Fruit fly (Drosophila melanogaster): ENCODE measurements around the gene SNF4Agamma.

Gene SNF4Agamma

DNA sequence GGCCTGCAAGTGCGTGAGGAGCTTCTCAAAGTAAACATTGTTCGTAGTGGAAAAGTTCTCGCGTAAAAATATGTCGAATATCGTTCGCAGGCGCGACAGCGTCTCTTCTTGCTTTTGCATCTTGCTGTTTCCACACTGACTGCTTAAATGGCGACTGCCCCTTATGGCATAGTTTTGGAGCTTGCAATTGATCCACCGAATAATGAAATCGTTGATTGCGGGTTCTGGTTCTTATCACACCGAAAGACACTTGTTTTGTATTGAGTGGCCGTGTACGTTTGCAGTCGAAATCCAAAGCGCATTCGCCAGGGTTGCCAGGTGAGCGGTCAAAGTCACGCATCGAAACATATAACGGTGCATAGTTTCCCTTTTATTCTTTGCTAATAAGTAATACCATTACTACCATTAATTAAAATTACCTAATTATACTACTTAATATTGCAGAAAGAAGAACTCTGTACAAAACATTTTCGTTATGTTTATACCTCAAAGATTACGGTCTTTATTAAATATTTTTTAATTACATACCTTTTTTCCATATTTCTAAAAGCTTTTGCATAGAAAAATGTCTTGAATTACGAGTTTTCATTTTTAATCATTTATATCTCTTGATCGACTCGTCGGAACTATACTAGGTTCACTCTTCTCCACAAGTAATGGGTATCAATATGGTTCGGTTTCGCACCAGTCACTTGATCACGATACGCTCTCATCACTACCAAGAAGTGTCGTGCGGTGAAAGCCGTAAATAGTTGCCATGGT is 38.9 kb upstream of the SNF4Agamma start, which contains the start of the genes CG7044 and Tbc1d22 (continued):
- TF ChIP-seq vnd (GFP tag; IDR thresholded peaks at IDR 0.05; ENCODE audit: partially characterized antibody) (no peak), HLHmδ (GFP tag; optimal IDR thresholded peaks at IDR 0.05) (no peak), HHEX (GFP tag; optimal IDR thresholded peaks at IDR 0.05) (no peak), repo (GFP tag; optimal IDR thresholded peaks at IDR 0.05) (no peak), lbe (GFP tag; optimal IDR thresholded peaks at IDR 0.05) (no peak), CG2875 (GFP tag; optimal IDR thresholded peaks at IDR 0.05) (no peak), Hey (tag; optimal IDR thresholded peaks at IDR 0.05) (no peak), Sin3A (optimal IDR thresholded peaks at IDR 0.05) (peak; percentile 69), CG17186 (GFP tag; optimal IDR thresholded peaks at IDR 0.05) (no peak), lilli (GFP tag; optimal IDR thresholded peaks at IDR 0.05) (peak; percentile 68), rib (GFP tag; IDR thresholded peaks at IDR 0.05) (no peak), CG6854 (GFP tag; optimal IDR thresholded peaks at IDR 0.05) (no peak), Atf6 (GFP tag; IDR thresholded peaks at IDR 0.05) (no peak), chif (GFP tag; optimal IDR thresholded peaks at IDR 0.05) (peak in 1 of 2 experiments; percentile 20), CG4282 (GFP tag; optimal IDR thresholded peaks at IDR 0.05) (no peak), tin (GFP tag; optimal IDR thresholded peaks at IDR 0.05) (peak; percentile 51), CG8765 (GFP tag; IDR thresholded peaks at IDR 0.05) (no peak), CG11093 (GFP tag; IDR thresholded peaks at IDR 0.05) (no peak), kni (GFP tag; optimal IDR thresholded peaks at IDR 0.05) (no peak), cad (GFP tag; optimal IDR thresholded peaks at IDR 0.05) (no peak), ERR (GFP tag; optimal IDR thresholded peaks at IDR 0.05) (no peak), Antp (GFP tag; optimal IDR thresholded peaks at IDR 0.05) (no peak), CoRest (tag; optimal IDR thresholded peaks at IDR 0.05) (peak; percentile 82), ase (GFP tag; IDR thresholded peaks at IDR 0.05) (no peak), CG12155 (GFP tag; optimal IDR thresholded peaks at IDR 0.05) (peak; percentile 62), fd102C (GFP tag; optimal IDR thresholded peaks at IDR 0.05) (no peak), mam (GFP tag; optimal IDR thresholded peaks at IDR 0.05) (peak; percentile 48), ap (GFP tag; IDR thresholded peaks at IDR 0.05) (no peak), Sry-β (GFP tag; optimal IDR thresholded peaks at IDR 0.05) (peak; percentile 78), h (optimal IDR thresholded peaks at IDR 0.05) (no peak), CG6254 (GFP tag; optimal IDR thresholded peaks at IDR 0.05) (no peak), CG32532 (GFP tag; IDR thresholded peaks at IDR 0.05) (peak; percentile 38), psq (GFP tag; optimal IDR thresholded peaks at IDR 0.05) (no peak), CG4424 (GFP tag; optimal IDR thresholded peaks at IDR 0.05) (peak; percentile 59), CG18476 (GFP tag; optimal IDR thresholded peaks at IDR 0.05) (peak; percentile 19), schlank (tag; optimal IDR thresholded peaks at IDR 0.05) (no peak), CG8388 (GFP tag; optimal IDR thresholded peaks at IDR 0.05) (peak; percentile 10), Hmx (GFP tag; optimal IDR thresholded peaks at IDR 0.05) (no peak), CG10565 (GFP tag; optimal IDR thresholded peaks at IDR 0.05) (no peak), sisA (GFP tag; IDR thresholded peaks at IDR 0.05) (peak; percentile 54; the same call in 1 of the 2 replicates), Bdp1 (GFP tag; optimal IDR thresholded peaks at IDR 0.05) (no peak), CG34422 (GFP tag; IDR thresholded peaks at IDR 0.05) (no peak; the same call in 2 of the 3 replicates), pzg (GFP tag; optimal IDR thresholded peaks at IDR 0.05) (peak; percentile 21), BEAF-32 (GFP tag; optimal IDR thresholded peaks at IDR 0.05) (peak; percentile 81), CG13123 (GFP tag; optimal IDR thresholded peaks at IDR 0.05) (peak; percentile 32), dan (GFP tag; IDR thresholded peaks at IDR 0.05) (no peak), usp (GFP tag; optimal IDR thresholded peaks at IDR 0.05) (no peak), zen (tag; optimal IDR thresholded peaks at IDR 0.05) (peak; percentile 24), CG6689 (GFP tag; IDR thresholded peaks at IDR 0.05) (peak; percentile 50; the same call in 1 of the 2 replicates), CG12219 (GFP tag; optimal IDR thresholded peaks at IDR 0.05) (no peak), CG18599 (GFP tag; optimal IDR thresholded peaks at IDR 0.05) (no peak)
